Worm (Caenorhabditis elegans): ENCODE measurements around the gene dhs-24.

ce11 chrV:19965626-19966025 lies 19.2 kb upstream of the dhs-24 start, which contains the start of gene srh-171:
- TF ChIP-seq snpc-4 (tag; optimal IDR thresholded peaks at IDR 0.05) (no peak), unc-62 (GFP tag; optimal IDR thresholded peaks at IDR 0.05) (no peak), lsy-2 (tag; optimal IDR thresholded peaks at IDR 0.05) (no peak), zip-8 (tag; optimal IDR thresholded peaks at IDR 0.05) (no peak), hlh-1 (tag; optimal IDR thresholded peaks at IDR 0.05) (no peak), tbx-8 (GFP tag; optimal IDR thresholded peaks at IDR 0.05) (no peak), nhr-2 (tag; optimal IDR thresholded peaks at IDR 0.05) (no peak), nhr-76 (tag; optimal IDR thresholded peaks at IDR 0.05) (no peak), pha-4 (tag; optimal IDR thresholded peaks at IDR 0.05) (no peak), nhr-12 (tag; optimal IDR thresholded peaks at IDR 0.05) (no peak), mep-1 (tag; optimal IDR thresholded peaks at IDR 0.05) (no peak)

All from whole organism, mixed stage, embryonic.